Fruit fly (Drosophila melanogaster): ENCODE measurements around the gene CG33257.

Gene CG33257

dm6 chr3L:16380770-16381169 lies 34.6 kb downstream of the CG33257 start (continued):
- peak; percentile 1 for TF ChIP-seq CG18476 (GFP tag; optimal IDR thresholded peaks at IDR 0.05)
- TF ChIP-seq CG3281 (GFP tag; optimal IDR thresholded peaks at IDR 0.05) = peak; percentile 81
- TF ChIP-seq CG16815 (GFP tag; optimal IDR thresholded peaks at IDR 0.05) = peak; percentile 63
- TF ChIP-seq Doc3 (GFP tag; IDR thresholded peaks at IDR 0.05; ENCODE audit: partially characterized antibody) = no peak
- peak; percentile 60; the same call in 1 of the 2 replicates for TF ChIP-seq toy (GFP tag; IDR thresholded peaks at IDR 0.05)
- TF ChIP-seq Deaf1 (tag; optimal IDR thresholded peaks at IDR 0.05) = no peak
- TF ChIP-seq Drgx (GFP tag; IDR thresholded peaks at IDR 0.05) = no peak
- peak; percentile 52 for TF ChIP-seq CG4424 (GFP tag; optimal IDR thresholded peaks at IDR 0.05)
- TF ChIP-seq E2f2 (GFP tag; IDR thresholded peaks at IDR 0.05) = 0 out of 2 replicates have a peak, but pooled peaks have one; percentile 28
- TF ChIP-seq CG6272 (GFP tag; IDR thresholded peaks at IDR 0.05) = no peak
- TF ChIP-seq slbo (GFP tag; IDR thresholded peaks at IDR 0.05) = peak; percentile 75
- no peak for TF ChIP-seq h (optimal IDR thresholded peaks at IDR 0.05)
- peak; percentile 80 for TF ChIP-seq gem (tag; optimal IDR thresholded peaks at IDR 0.05)
- TF ChIP-seq z (GFP tag; IDR thresholded peaks at IDR 0.05) = no peak
- 0 out of 2 replicates have a peak, but pooled peaks have one; percentile 38 for TF ChIP-seq rib (GFP tag; IDR thresholded peaks at IDR 0.05)
- TF ChIP-seq run (tag; optimal IDR thresholded peaks at IDR 0.05) = peak; percentile 31
- no peak for TF ChIP-seq amos (GFP tag; IDR thresholded peaks at IDR 0.05; ENCODE audit: partially characterized antibody)
- TF ChIP-seq slou (GFP tag; optimal IDR thresholded peaks at IDR 0.05) = no peak
- peak; percentile 18 for TF ChIP-seq CG1647 (GFP tag; optimal IDR thresholded peaks at IDR 0.05)
- TF ChIP-seq Hmr (GFP tag; optimal IDR thresholded peaks at IDR 0.05) = peak; percentile 71
- TF ChIP-seq CG16779 (GFP tag; IDR thresholded peaks at IDR 0.05) = no peak
- peak; percentile 23 for TF ChIP-seq vfl (GFP tag; optimal IDR thresholded peaks at IDR 0.05)
- TF ChIP-seq Xbp1 (GFP tag; optimal IDR thresholded peaks at IDR 0.05) = peak; percentile 71
- no peak for TF ChIP-seq Ravus (GFP tag; IDR thresholded peaks at IDR 0.05)
- TF ChIP-seq HLHmδ (GFP tag; optimal IDR thresholded peaks at IDR 0.05) = no peak
- TF ChIP-seq CG13287 (GFP tag; IDR thresholded peaks at IDR 0.05; ENCODE audit: partially characterized antibody) = no peak
- 0 out of 2 replicates have a peak, but pooled peaks have one; percentile 21 for TF ChIP-seq peb (GFP tag; IDR thresholded peaks at IDR 0.05)
- no peak for TF ChIP-seq CG1832 (GFP tag; optimal IDR thresholded peaks at IDR 0.05)
- TF ChIP-seq CG13624 (GFP tag; optimal IDR thresholded peaks at IDR 0.05) = peak; percentile 71
- TF ChIP-seq Hr51 (GFP tag; optimal IDR thresholded peaks at IDR 0.05) = peak; percentile 13 to 71
- peak; percentile 30 for TF ChIP-seq CG5180 (GFP tag; optimal IDR thresholded peaks at IDR 0.05)
- peak; percentile 81 for TF ChIP-seq Fer3 (tag; optimal IDR thresholded peaks at IDR 0.05)
- TF ChIP-seq CG2889 (GFP tag; IDR thresholded peaks at IDR 0.05) = peak; percentile 23; the same call in 1 of the 3 replicates
- TF ChIP-seq CG4820 (GFP tag; optimal IDR thresholded peaks at IDR 0.05) = peak; percentile 27
- peak; percentile 6 for TF ChIP-seq CG17186 (GFP tag; optimal IDR thresholded peaks at IDR 0.05)
- no peak for TF ChIP-seq Hey (tag; optimal IDR thresholded peaks at IDR 0.05)
- TF ChIP-seq psq (GFP tag; optimal IDR thresholded peaks at IDR 0.05) = no peak
- no peak for TF ChIP-seq Stat92E (GFP tag; optimal IDR thresholded peaks at IDR 0.05)
- TF ChIP-seq seq (GFP tag; IDR thresholded peaks at IDR 0.05) = peak; percentile 57
- TF ChIP-seq CG18619 (GFP tag; optimal IDR thresholded peaks at IDR 0.05) = peak; percentile 63
- peak; percentile 65; the same call in 1 of the 2 replicates for TF ChIP-seq vvl (GFP tag; IDR thresholded peaks at IDR 0.05)
- peak; percentile 62; the same call in 2 of the 3 replicates for TF ChIP-seq zfh1 (GFP tag; IDR thresholded peaks at IDR 0.05)
- no peak for TF ChIP-seq CG3838 (GFP tag; optimal IDR thresholded peaks at IDR 0.05)
- peak; percentile 74 for TF ChIP-seq CG10543 (GFP tag; optimal IDR thresholded peaks at IDR 0.05)
- TF ChIP-seq slp2 (GFP tag; optimal IDR thresholded peaks at IDR 0.05) = no peak
- no peak for TF ChIP-seq CG6791 (GFP tag; IDR thresholded peaks at IDR 0.05; ENCODE audit: partially characterized antibody)
- no peak for TF ChIP-seq ro (GFP tag; IDR thresholded peaks at IDR 0.05)
- TF ChIP-seq sisA (GFP tag; IDR thresholded peaks at IDR 0.05) = peak; percentile 70
- peak; percentile 75 for TF ChIP-seq tap (tag; optimal IDR thresholded peaks at IDR 0.05)
- no peak for TF ChIP-seq CkIIα-i1 (GFP tag; IDR thresholded peaks at IDR 0.05)
- TF ChIP-seq CG9932 (GFP tag; IDR thresholded peaks at IDR 0.05) = peak; percentile 79
